Worm (Caenorhabditis elegans) whole organism, late embryonic: Measurements from ENCODE around the gene dcap-1.

ENCODE experiments used
- F13H6.1 ChIP-seq: sonication (generic microtip); optimal IDR thresholded peaks from 2 replicates; lab custom pipeline; 2016; ENCODE audit warnings: missing genetic modification characterization, missing compliant biosample characterization
- ama-1 ChIP-seq: fragments of 150-350 bp; optimal IDR thresholded peaks from 2 replicates; lab custom pipeline; 2014
- ceh-14 ChIP-seq: sonication (generic microtip); optimal IDR thresholded peaks from 2 replicates; lab custom pipeline; 2016; ENCODE audit warnings: missing genotype, missing genetic modification characterization, missing compliant biosample characterization
- ceh-22 ChIP-seq: sonication (generic microtip); optimal IDR thresholded peaks from 2 replicates; lab custom pipeline; 2017; ENCODE audit warnings: missing biosample characterization, missing genetic modification characterization
- ceh-9 ChIP-seq: sonication (generic microtip); optimal IDR thresholded peaks from 2 replicates; lab custom pipeline; 2016; ENCODE audit warnings: mild to moderate bottlenecking, missing genetic modification characterization, inconsistent platforms, missing compliant biosample characterization
- elt-2 ChIP-seq: sonication (generic microtip); optimal IDR thresholded peaks from 2 replicates; lab custom pipeline; 2016; ENCODE audit warnings: missing genetic modification reagents, missing genetic modification characterization, missing compliant biosample characterization
- ets-4 ChIP-seq: sonication (generic microtip); optimal IDR thresholded peaks from 2 replicates; lab custom pipeline; 2016; ENCODE audit warnings: missing genetic modification characterization, missing compliant biosample characterization
- fax-1 ChIP-seq: sonication (generic microtip); optimal IDR thresholded peaks from 2 replicates; lab custom pipeline; 2016; ENCODE audit warnings: missing genotype, missing genetic modification characterization, missing compliant biosample characterization
- pqm-1 ChIP-seq: sonication (generic microtip); optimal IDR thresholded peaks from 2 replicates; lab custom pipeline; 2016; ENCODE audit warnings: missing genetic modification characterization, missing compliant biosample characterization
- pros-1 ChIP-seq: fragments of 150-350 bp; optimal IDR thresholded peaks from 2 replicates; lab custom pipeline; 2014; ENCODE audit warnings: missing biosample characterization, missing genetic modification reagents, missing genetic modification characterization
- ref-2 ChIP-seq: sonication (generic microtip); optimal IDR thresholded peaks from 2 replicates; lab custom pipeline; 2016; ENCODE audit warnings: missing genetic modification characterization, missing compliant biosample characterization
- ttx-3 ChIP-seq: sonication (generic microtip); optimal IDR thresholded peaks from 2 replicates; lab custom pipeline; 2016; ENCODE audit warnings: missing genetic modification reagents, missing genetic modification characterization, missing compliant biosample characterization

- TF ChIP-seq ceh-14, result no peak
- TF ChIP-seq F13H6.1 (tag; lab: Kevin White, UChicago), result no peak
- TF ChIP-seq ref-2, result no peak
- TF ChIP-seq ceh-9 (tag; lab: Kevin White, UChicago), result no peak
- TF ChIP-seq ama-1 (lab: Kevin White, UChicago), result no peak
- no peak for TF ChIP-seq fax-1
- TF ChIP-seq pqm-1 (tag; lab: Kevin White, UChicago), result no peak
- no peak for TF ChIP-seq pros-1 (tag; lab: Kevin White, UChicago)
- TF ChIP-seq ttx-3 (tag; lab: Kevin White, UChicago), result no peak
- TF ChIP-seq ets-4, result no peak
- TF ChIP-seq elt-2 (tag; lab: Kevin White, UChicago), result peak; percentile 96
- TF ChIP-seq ceh-22, result no peak
Observed at ce11 chrIV:1075484-1075883, 20.9 kb upstream of the dcap-1 start.
